Worm (Caenorhabditis elegans) whole organism, L4 larva: ENCODE results near the gene C16C8.11.

Source experiments
- F10B5.3 ChIP-seq: sonication (generic microtip); optimal IDR thresholded peaks from 2 replicates; lab custom pipeline; 2016; ENCODE audit warnings: mild to moderate bottlenecking, missing genetic modification characterization, missing compliant biosample characterization
- F26F4.8 ChIP-seq: fragments of 200-800 bp; sonication (Bioruptor generic); conservative IDR thresholded peaks from 2 replicates; pipeline ENCODE4 v1.3.6; 2022; ENCODE audit warnings: missing genetic modification characterization, missing compliant biosample characterization
- F37D6.2 ChIP-seq: sonication (generic microtip); optimal IDR thresholded peaks from 2 replicates; lab custom pipeline; 2016; ENCODE audit warnings: mild to moderate bottlenecking, missing genetic modification characterization, missing compliant biosample characterization
- Y5F2A.4 ChIP-seq: fragments of 200-800 bp; sonication (Bioruptor generic); optimal IDR thresholded peaks from 2 replicates; lab custom pipeline; 2018; ENCODE audit warnings: mild to moderate bottlenecking, missing genetic modification characterization, missing compliant biosample characterization
- ZK337.2 ChIP-seq: fragments of 200-800 bp; sonication (Bioruptor generic); IDR thresholded peaks from 2 replicates; pipeline ENCODE4 v1.3.6; 2022; ENCODE audit warnings: missing genetic modification reagents, missing genetic modification characterization, missing compliant biosample characterization
- arid-1 ChIP-seq: fragments of 200-800 bp; sonication (Bioruptor generic); conservative IDR thresholded peaks from 2 replicates; pipeline ENCODE4 v1.3.6; 2022; ENCODE audit warnings: missing genetic modification reagents, missing genetic modification characterization, missing compliant biosample characterization
- attf-4 ChIP-seq: sonication (generic microtip); optimal IDR thresholded peaks from 3 replicates; lab custom pipeline; 2017; ENCODE audit warnings: missing biosample characterization, missing genetic modification characterization
- daf-19 ChIP-seq: fragments of 200-800 bp; sonication (Bioruptor generic); conservative IDR thresholded peaks from 2 replicates; pipeline ENCODE4 v1.3.6; 2022; ENCODE audit warnings: missing genetic modification characterization, missing compliant biosample characterization
- dmd-6 ChIP-seq: fragments of 200-800 bp; sonication (Bioruptor generic); IDR thresholded peaks from 2 replicates; pipeline ENCODE4 v1.3.6; 2022; ENCODE audit warnings: missing genetic modification reagents, missing genetic modification characterization, missing compliant biosample characterization
- dve-1 ChIP-seq: sonication (generic microtip); optimal IDR thresholded peaks from 2 replicates; lab custom pipeline; 2017; ENCODE audit warnings: antibody characterized with exemption, mild to moderate bottlenecking, missing genetic modification characterization, missing compliant biosample characterization; ENCODE audit not compliant: insufficient read depth
- egl-27 ChIP-seq: sonication (generic microtip); optimal IDR thresholded peaks from 3 replicates; lab custom pipeline; 2017; ENCODE audit warnings: missing biosample characterization, missing genetic modification reagents, missing genetic modification characterization
- fos-1 ChIP-seq: fragments of 150-350 bp; optimal IDR thresholded peaks from 2 replicates; lab custom pipeline; 2014; ENCODE audit warnings: missing biosample characterization, missing genetic modification characterization
- gei-8 ChIP-seq: fragments of 200-800 bp; sonication (Bioruptor generic); optimal IDR thresholded peaks from 2 replicates; lab custom pipeline; 2018; ENCODE audit warnings: mild to moderate bottlenecking, missing genetic modification characterization, missing compliant biosample characterization
- hlh-11 ChIP-seq: fragments of 200-800 bp; sonication (Bioruptor generic); optimal IDR thresholded peaks from 2 replicates; lab custom pipeline; 2018; ENCODE audit warnings: mild to moderate bottlenecking, missing genetic modification characterization, missing compliant biosample characterization
- hlh-30 ChIP-seq: sonication (generic microtip); optimal IDR thresholded peaks from 2 replicates; lab custom pipeline; 2017; ENCODE audit warnings: antibody characterized with exemption, mild to moderate bottlenecking, missing genetic modification characterization, missing compliant biosample characterization; ENCODE audit not compliant: insufficient read depth
- lin-15B ChIP-seq: fragments of 150-350 bp; sonication (generic microtip); optimal IDR thresholded peaks from 3 replicates; lab custom pipeline; 2014; ENCODE audit warnings: missing biosample characterization, missing genetic modification characterization
- madf-9 ChIP-seq: fragments of 200-800 bp; sonication (Bioruptor generic); conservative IDR thresholded peaks from 2 replicates; pipeline ENCODE4 v1.3.6; 2022; ENCODE audit warnings: missing genetic modification reagents, missing genetic modification characterization, missing compliant biosample characterization
- mdt-29 ChIP-seq: fragments of 200-800 bp; sonication (Bioruptor generic); IDR thresholded peaks from 2 replicates; pipeline ENCODE4 v1.3.6; 2022; ENCODE audit warnings: missing genetic modification reagents, missing genetic modification characterization, missing compliant biosample characterization
- nhr-102 ChIP-seq: sonication (generic microtip); optimal IDR thresholded peaks from 2 replicates; lab custom pipeline; 2016; ENCODE audit warnings: mild to moderate bottlenecking, missing genetic modification characterization, moderate library complexity, missing compliant biosample characterization
- nhr-25 ChIP-seq: sonication (generic microtip); optimal IDR thresholded peaks from 2 replicates; lab custom pipeline; 2017; ENCODE audit warnings: missing genetic modification characterization, mild to moderate bottlenecking, missing compliant biosample characterization, antibody characterized with exemption, moderate library complexity, borderline replicate concordance; ENCODE audit not compliant: insufficient read depth
- nhr-28 ChIP-seq: fragments of 150-350 bp; optimal IDR thresholded peaks from 2 replicates; lab custom pipeline; 2014; ENCODE audit warnings: missing biosample characterization, missing genetic modification characterization
- nhr-41 ChIP-seq: fragments of 200-800 bp; sonication (Bioruptor generic); IDR thresholded peaks from 2 replicates; pipeline ENCODE4 v1.3.6; 2022; ENCODE audit warnings: missing genetic modification reagents, missing genetic modification characterization, missing compliant biosample characterization
- nhr-42 ChIP-seq: fragments of 200-800 bp; sonication (Bioruptor generic); IDR thresholded peaks from 2 replicates; pipeline ENCODE4 v1.3.6; 2022; ENCODE audit warnings: missing genetic modification characterization, missing compliant biosample characterization
- nhr-76 ChIP-seq: fragments of 150-350 bp; optimal IDR thresholded peaks from 2 replicates; lab custom pipeline; 2014; ENCODE audit warnings: missing biosample characterization, missing genetic modification characterization
- nhr-77 ChIP-seq: fragments of 150-350 bp; optimal IDR thresholded peaks from 2 replicates; lab custom pipeline; 2014; ENCODE audit warnings: missing biosample characterization, missing genetic modification characterization
- php-3 ChIP-seq: fragments of 200-800 bp; sonication (Bioruptor generic); IDR thresholded peaks from 2 replicates; pipeline ENCODE4 v1.3.6; 2022; ENCODE audit warnings: missing genetic modification reagents, missing genetic modification characterization, missing compliant biosample characterization
- pqm-1 ChIP-seq: sonication (generic microtip); optimal IDR thresholded peaks from 2 replicates; lab custom pipeline; 2017; ENCODE audit warnings: missing biosample characterization, missing genetic modification characterization
- rbr-2 ChIP-seq: sonication (generic microtip); optimal IDR thresholded peaks from 2 replicates; lab custom pipeline; 2016; ENCODE audit warnings: missing genotype, missing genetic modification characterization, missing compliant biosample characterization
- sdz-12 ChIP-seq: fragments of 200-800 bp; sonication (Bioruptor generic); optimal IDR thresholded peaks from 2 replicates; lab custom pipeline; 2018; ENCODE audit warnings: mild to moderate bottlenecking, missing genetic modification characterization, missing compliant biosample characterization
- set-16 ChIP-seq: fragments of 200-800 bp; sonication (Bioruptor generic); IDR thresholded peaks from 2 replicates; pipeline ENCODE4 v1.3.6; 2022; ENCODE audit warnings: missing genetic modification reagents, missing genetic modification characterization, missing compliant biosample characterization
- snpc-1.2 ChIP-seq: fragments of 200-800 bp; sonication (Bioruptor generic); IDR thresholded peaks from 2 replicates; pipeline ENCODE4 v1.3.6; 2022; ENCODE audit warnings: missing genetic modification reagents, missing genetic modification characterization, missing compliant biosample characterization
- snpc-4 ChIP-seq: fragments of 150-350 bp; optimal IDR thresholded peaks from 2 replicates; lab custom pipeline; 2014; ENCODE audit warnings: missing biosample characterization, missing genetic modification characterization
- unc-130 ChIP-seq: sonication (generic microtip); optimal IDR thresholded peaks from 2 replicates; lab custom pipeline; 2016; ENCODE audit warnings: missing genetic modification reagents, missing genetic modification characterization, missing compliant biosample characterization
- unc-39 ChIP-seq: sonication (generic microtip); optimal IDR thresholded peaks from 2 replicates; lab custom pipeline; 2017; ENCODE audit warnings: missing biosample characterization, missing genetic modification characterization
- unc-62 ChIP-seq, 3 experiments: fragments of 150-350 bp in 1 of 3; sonication (generic microtip); optimal IDR thresholded peaks in 2 of 3; peaks in 1 of 3; 1 replicate in 1 of 3; 2 replicates in 2 of 3; lab custom pipeline; 2014 to 2017; ENCODE audit warnings: missing biosample characterization in 3 of 3, missing genetic modification characterization in 3 of 3, missing genetic modification reagents in 3 of 3, missing genotype in 1 of 3
- vab-7 ChIP-seq: fragments of 200-800 bp; sonication (Bioruptor generic); IDR thresholded peaks from 2 replicates; pipeline ENCODE4 v1.3.6; 2022; ENCODE audit warnings: missing genetic modification reagents, missing genetic modification characterization, missing compliant biosample characterization
- zip-11 ChIP-seq: fragments of 200-800 bp; sonication (Bioruptor generic); IDR thresholded peaks from 2 replicates; pipeline ENCODE4 v1.3.6; 2022; ENCODE audit warnings: missing genetic modification characterization, missing compliant biosample characterization
- ztf-7 ChIP-seq: fragments of 150-350 bp; optimal IDR thresholded peaks from 2 replicates; lab custom pipeline; 2014; ENCODE audit warnings: missing biosample characterization, missing genetic modification characterization

The C16C8.11 gene

ce11 chrII:3439244-3439698, 14.2 kb upstream of the C16C8.11 start (continued):
- TF ChIP-seq F26F4.8 (GFP tag; lab: Robert Waterston, UW) (peak; percentile 81), unc-130 (GFP tag; lab: Kevin White, UChicago) (peak; percentile 60), Y5F2A.4 (peak; percentile 59), vab-7 (peak; percentile 84), egl-27 (tag; lab: Kevin White, UChicago) (no peak), php-3 (GFP tag; lab: Robert Waterston, UW) (peak; percentile 77), unc-62 (GFP tag; optimal IDR thresholded peaks at IDR 0.05 in 1 of 2; lab: Kevin White, UChicago) (no peak), unc-62 (tag; optimal IDR thresholded peaks at IDR 0.05; lab: Kevin White, UChicago) (no peak), fos-1 (tag; lab: Kevin White, UChicago) (no peak)

- 0 out of 2 replicates have a peak, but pooled peaks have one; percentile 22 for TF ChIP-seq php-3 (GFP tag; lab: Robert Waterston, UW)
- TF ChIP-seq dve-1: no peak
- peak; percentile 60 for TF ChIP-seq nhr-28 (tag; lab: Kevin White, UChicago)
- TF ChIP-seq dmd-6 (GFP tag; lab: Robert Waterston, UW): peak; percentile 63
- peak; percentile 55 for TF ChIP-seq pqm-1
- TF ChIP-seq, all 104 proteins: peak for 4
These were observed 13.5 kb upstream of the C16C8.11 start for ce11 chrII:3439842-3440640.

- TF ChIP-seq dve-1 (no peak), unc-130 (GFP tag; lab: Kevin White, UChicago) (no peak), F26F4.8 (GFP tag; lab: Robert Waterston, UW) (no peak), F10B5.3 (tag; lab: Kevin White, UChicago) (no peak), pqm-1 (no peak), arid-1 (GFP tag; lab: Robert Waterston, UW) (no peak), hlh-11 (tag; lab: Kevin White, UChicago) (no peak), madf-9 (GFP tag; lab: Robert Waterston, UW) (no peak), sdz-12 (GFP tag; lab: Kevin White, UChicago) (no peak), nhr-42 (GFP tag; lab: Robert Waterston, UW) (no peak), gei-8 (no peak), nhr-102 (tag; lab: Kevin White, UChicago) (no peak), nhr-77 (tag; lab: Kevin White, UChicago) (no peak), daf-19 (no peak), unc-39 (tag; lab: Kevin White, UChicago) (no peak), nhr-76 (tag; lab: Kevin White, UChicago) (no peak)
These were observed 12.9 kb upstream of the C16C8.11 start, which contains the start of gene C16C8.17 for ce11 chrII:3440641-3440926. C16C8.17 (plus strand) TSS chrII:3440827.

- peak in 1 of 2 experiments; percentile 1 for TF ChIP-seq unc-62 (GFP tag; optimal IDR thresholded peaks at IDR 0.05 in 1 of 2; lab: Kevin White, UChicago)
- TF ChIP-seq unc-62 (tag; optimal IDR thresholded peaks at IDR 0.05; lab: Kevin White, UChicago): no peak
- no peak for TF ChIP-seq F37D6.2
- no peak for TF ChIP-seq lin-15B (tag; lab: Kevin White, UChicago)
- TF ChIP-seq snpc-1.2 (GFP tag; lab: Robert Waterston, UW): no peak
- no peak for TF ChIP-seq nhr-25 (tag; lab: Kevin White, UChicago)
- no peak for TF ChIP-seq set-16
- no peak for TF ChIP-seq ztf-7 (tag; lab: Kevin White, UChicago)
- no peak for TF ChIP-seq sdz-12 (GFP tag; lab: Kevin White, UChicago)
These were observed 12.1 kb upstream of the C16C8.11 start, which contains the start of gene C16C8.27 for ce11 chrII:3441377-3441776. C16C8.27 (plus strand) TSS chrII:3441677.

- TF ChIP-seq Y5F2A.4 (no peak), ZK337.2 (no peak), mdt-29 (no peak), snpc-4 (tag; lab: Kevin White, UChicago) (no peak), attf-4 (tag; lab: Kevin White, UChicago) (no peak), zip-11 (GFP tag; lab: Robert Waterston, UW) (no peak), rbr-2 (tag; lab: Kevin White, UChicago) (no peak), nhr-41 (GFP tag; lab: Robert Waterston, UW) (no peak), F10B5.3 (tag; lab: Kevin White, UChicago) (no peak), hlh-30 (tag; lab: Kevin White, UChicago) (no peak)
- TF ChIP-seq, all 104 proteins: peak for 0
These were observed 10.4 kb upstream of the C16C8.11 start, which contains the start of gene C16C8.22 for ce11 chrII:3443154-3443553. C16C8.22 (minus strand) TSS chrII:3443254.
